Worm (Caenorhabditis elegans): ENCODE measurements around the gene etr-1.

ce11 chrII:128929-129328, 33.2 kb upstream of the etr-1 start, which contains the start of gene srd-3:
- TF ChIP-seq unc-39 (tag; optimal IDR thresholded peaks at IDR 0.05) (no peak), aha-1 (tag) (no peak), D1046.2 (GFP tag; IDR thresholded peaks at IDR 0.05) (no peak), dmd-6 (GFP tag; IDR thresholded peaks at IDR 0.05) (no peak), ama-1 (optimal IDR thresholded peaks at IDR 0.05) (no peak), mdl-1 (tag; optimal IDR thresholded peaks at IDR 0.05) (no peak)

Data from whole organism, L4 larva.